Fruit fly (Drosophila melanogaster) whole organism, embryonic: ENCODE results near the gene Mon1.

Experiments
- Atf6 ChIP-seq: fragments of 200-800 bp; sonication (Bioruptor generic); IDR thresholded peaks from 2 replicates; pipeline ENCODE4 v1.3.6; 2022; ENCODE audit warnings: missing biosample characterization, missing genetic modification characterization
- CG31224 ChIP-seq: fragments of 200-800 bp; sonication (Bioruptor generic); IDR thresholded peaks from 2 replicates; pipeline ENCODE4 v1.3.6; 2022; ENCODE audit warnings: missing biosample characterization, missing genetic modification characterization
- CG33557 ChIP-seq: fragments of 200-800 bp; sonication (Bioruptor generic); optimal IDR thresholded peaks from 2 replicates; lab custom pipeline; 2019; ENCODE audit warnings: missing biosample characterization, mild to moderate bottlenecking, missing genetic modification characterization, moderate library complexity
- Gug ChIP-seq: fragments of 200-800 bp; sonication (Bioruptor generic); IDR thresholded peaks from 4 replicates; pipeline ENCODE4 v1.3.6; 2022; ENCODE audit warnings: missing biosample characterization, missing genetic modification characterization
- TFAM ChIP-seq: fragments of 200-800 bp; sonication (Bioruptor generic); optimal IDR thresholded peaks from 2 replicates; lab custom pipeline; 2017; ENCODE audit warnings: missing biosample characterization, missing genetic modification characterization, inconsistent platforms
- Vsx1 ChIP-seq: fragments of 200-800 bp; sonication (Bioruptor generic); optimal IDR thresholded peaks from 2 replicates; lab custom pipeline; 2017; ENCODE audit warnings: missing biosample characterization, mild to moderate bottlenecking, missing genetic modification characterization, missing genetic modification reagents
- abd-A ChIP-seq: fragments of 200-800 bp; sonication (Bioruptor generic); optimal IDR thresholded peaks from 3 replicates; lab custom pipeline; 2019; ENCODE audit warnings: missing biosample characterization, mild to moderate bottlenecking, missing genetic modification characterization, moderate library complexity
- psq ChIP-seq: fragments of 200-800 bp; sonication (Bioruptor generic); optimal IDR thresholded peaks from 2 replicates; lab custom pipeline; 2017; ENCODE audit warnings: missing biosample characterization, missing genetic modification characterization
- tap ChIP-seq: fragments of 200-800 bp; optimal IDR thresholded peaks from 3 replicates; lab custom pipeline; 2019; ENCODE audit warnings: missing biosample characterization, mild to moderate bottlenecking, missing genetic modification characterization, moderate library complexity
- vfl ChIP-seq: fragments of 200-800 bp; sonication (Bioruptor generic); optimal IDR thresholded peaks from 2 replicates; lab custom pipeline; 2016; ENCODE audit warnings: missing biosample characterization, missing genetic modification characterization

DNA sequence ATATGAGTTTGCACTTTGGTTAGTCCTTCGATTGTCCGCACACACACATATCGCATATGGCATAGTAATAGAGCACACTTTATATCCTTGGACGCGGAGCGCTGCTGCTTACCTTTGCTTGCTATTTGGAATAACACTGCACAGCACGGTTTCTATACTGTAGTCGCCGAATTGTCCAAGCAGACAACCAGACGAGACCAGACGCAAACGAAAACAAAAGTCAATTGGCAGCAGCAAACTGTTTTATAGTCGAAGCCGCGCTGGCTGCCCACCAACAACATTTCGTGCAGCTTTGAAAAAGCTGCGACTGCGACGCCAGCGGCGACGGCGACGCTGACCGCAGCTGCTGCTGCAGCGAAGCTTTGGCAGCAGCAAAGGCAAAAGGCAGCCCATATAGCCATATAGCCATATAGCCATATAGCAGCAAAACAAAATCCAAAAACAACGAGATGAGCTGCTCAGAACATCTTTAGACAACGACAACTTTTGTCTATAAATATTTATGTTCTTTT lies 48.7 kb upstream of the Mon1 start, which contains the start of gene slf:
- TF ChIP-seq vfl (GFP tag; lab: Kevin White, UChicago) (no peak), TFAM (GFP tag; lab: Kevin White, UChicago) (no peak), abd-A (no peak), CG31224 (GFP tag; lab: Robert Waterston, UW) (no peak), tap (tag; lab: Kevin White, UChicago) (no peak), Vsx1 (GFP tag; lab: Kevin White, UChicago) (no peak), psq (GFP tag; lab: Kevin White, UChicago) (no peak), CG33557 (no peak), Atf6 (GFP tag; lab: Robert Waterston, UW) (no peak), Gug (no peak)
